Worm (Caenorhabditis elegans) whole organism, mixed stage, embryonic: ENCODE measurements around the gene F47B7.5.

Experiments
- blmp-1 ChIP-seq: fragments of 150-350 bp; optimal IDR thresholded peaks from 2 replicates; lab custom pipeline; 2014; ENCODE audit warnings: missing biosample characterization, missing genetic modification characterization
- ceh-39 ChIP-seq: fragments of 150-350 bp; optimal IDR thresholded peaks from 2 replicates; lab custom pipeline; 2014; ENCODE audit warnings: missing biosample characterization, missing genetic modification characterization
- ceh-43 ChIP-seq: fragments of 200-800 bp; sonication (Bioruptor generic); optimal IDR thresholded peaks from 2 replicates; lab custom pipeline; 2018; ENCODE audit warnings: mild to moderate bottlenecking, missing genetic modification characterization, moderate library complexity, missing compliant biosample characterization
- lin-13 ChIP-seq: fragments of 150-350 bp; optimal IDR thresholded peaks from 2 replicates; lab custom pipeline; 2014; ENCODE audit warnings: missing biosample characterization, missing genetic modification characterization
- nhr-237 ChIP-seq: fragments of 150-350 bp; optimal IDR thresholded peaks from 2 replicates; lab custom pipeline; 2014; ENCODE audit warnings: missing biosample characterization, missing genetic modification characterization
- nhr-28 ChIP-seq: fragments of 150-350 bp; optimal IDR thresholded peaks from 2 replicates; lab custom pipeline; 2014; ENCODE audit warnings: missing biosample characterization, missing genetic modification characterization
- unc-39 ChIP-seq: fragments of 150-350 bp; optimal IDR thresholded peaks from 2 replicates; lab custom pipeline; 2014; ENCODE audit warnings: missing biosample characterization, missing genetic modification characterization

ce11 chrX:3733321-3733720 lies 35.3 kb downstream of the F47B7.5 start:
- TF ChIP-seq ceh-39 (tag; lab: Kevin White, UChicago) (no peak), nhr-237 (tag; lab: Kevin White, UChicago) (no peak), ceh-43 (no peak), blmp-1 (tag; lab: Kevin White, UChicago) (no peak), lin-13 (no peak), nhr-28 (no peak), unc-39 (tag; lab: Kevin White, UChicago) (no peak)
